Worm (Caenorhabditis elegans): ENCODE results near the gene srbc-34.

DNA sequence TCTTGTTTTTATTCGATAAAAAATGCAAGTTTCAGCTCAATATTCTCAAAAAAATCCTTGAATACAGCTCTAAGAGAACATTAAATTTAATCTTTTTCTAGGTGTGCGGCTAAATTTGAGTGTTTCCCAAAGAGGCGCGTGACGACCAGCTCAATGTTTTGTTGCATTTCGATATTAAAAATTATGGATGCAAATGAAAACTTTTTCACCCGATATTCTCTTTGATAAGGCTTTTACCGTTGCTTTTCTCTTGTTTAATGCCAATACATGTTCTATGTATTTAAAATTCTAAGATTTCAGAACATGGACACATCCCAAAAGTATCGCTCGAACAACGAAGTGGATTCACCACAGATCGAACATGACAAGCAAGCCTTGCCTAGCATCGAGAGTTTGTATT, 47.9 kb upstream of the srbc-34 start, which contains the start of gene F19B2.6:
- TF ChIP-seq him-1 (tag; optimal IDR thresholded peaks at IDR 0.05), result no peak
- no peak for TF ChIP-seq dao-5 (tag; optimal IDR thresholded peaks at IDR 0.05)
- TF ChIP-seq W03F9.2 (tag; optimal IDR thresholded peaks at IDR 0.05), result no peak

All from whole organism, L4/young adult.